Worm (Caenorhabditis elegans) whole organism, mixed stage, embryonic: ENCODE measurements around the gene sri-7.

Experiments
- M03D4.4 ChIP-seq: sonication (generic microtip); optimal IDR thresholded peaks from 2 replicates; lab custom pipeline; 2017; ENCODE audit warnings: mild to moderate bottlenecking, missing genetic modification characterization, missing compliant biosample characterization
- bed-3 ChIP-seq: fragments of 200-800 bp; sonication (Bioruptor generic); optimal IDR thresholded peaks from 3 replicates; lab custom pipeline; 2018; ENCODE audit warnings: mild to moderate bottlenecking, missing genetic modification characterization, moderate library complexity, missing compliant biosample characterization
- blmp-1 ChIP-seq: fragments of 150-350 bp; optimal IDR thresholded peaks from 2 replicates; lab custom pipeline; 2014; ENCODE audit warnings: missing biosample characterization, missing genetic modification characterization
- ceh-39 ChIP-seq: fragments of 150-350 bp; optimal IDR thresholded peaks from 2 replicates; lab custom pipeline; 2014; ENCODE audit warnings: missing biosample characterization, missing genetic modification characterization
- ceh-83 ChIP-seq: fragments of 200-800 bp; sonication (Bioruptor generic); optimal IDR thresholded peaks from 2 replicates; lab custom pipeline; 2018; ENCODE audit warnings: mild to moderate bottlenecking, missing genetic modification characterization, missing compliant biosample characterization
- ces-1 ChIP-seq: fragments of 150-350 bp; optimal IDR thresholded peaks from 2 replicates; lab custom pipeline; 2014; ENCODE audit warnings: missing biosample characterization, missing genetic modification reagents, missing genetic modification characterization
- cnd-1 ChIP-seq: fragments of 200-800 bp; sonication (Bioruptor generic); optimal IDR thresholded peaks from 2 replicates; lab custom pipeline; 2018; ENCODE audit warnings: mild to moderate bottlenecking, missing genetic modification characterization, missing compliant biosample characterization
- drap-1 ChIP-seq: fragments of 200-800 bp; sonication (Bioruptor generic); optimal IDR thresholded peaks from 3 replicates; lab custom pipeline; 2018; ENCODE audit warnings: mild to moderate bottlenecking, missing genetic modification characterization, missing compliant biosample characterization
- elt-3 ChIP-seq: fragments of 150-350 bp; optimal IDR thresholded peaks from 2 replicates; lab custom pipeline; 2014; ENCODE audit warnings: missing biosample characterization, missing genetic modification characterization
- flh-1 ChIP-seq: fragments of 200-800 bp; sonication (Bioruptor generic); optimal IDR thresholded peaks from 2 replicates; lab custom pipeline; 2018; ENCODE audit warnings: mild to moderate bottlenecking, missing genetic modification characterization, moderate library complexity, missing compliant biosample characterization
- ham-2 ChIP-seq: fragments of 200-800 bp; sonication (Bioruptor generic); optimal IDR thresholded peaks from 2 replicates; lab custom pipeline; 2018; ENCODE audit warnings: mild to moderate bottlenecking, missing genetic modification characterization, missing compliant biosample characterization
- hlh-1 ChIP-seq: fragments of 150-350 bp; optimal IDR thresholded peaks from 2 replicates; lab custom pipeline; 2014; ENCODE audit warnings: missing biosample characterization, missing genetic modification reagents, missing genetic modification characterization
- lin-13 ChIP-seq: fragments of 150-350 bp; optimal IDR thresholded peaks from 2 replicates; lab custom pipeline; 2014; ENCODE audit warnings: missing biosample characterization, missing genetic modification characterization
- lin-32 ChIP-seq: fragments of 200-800 bp; sonication (Bioruptor generic); optimal IDR thresholded peaks from 2 replicates; lab custom pipeline; 2018; ENCODE audit warnings: mild to moderate bottlenecking, missing genetic modification characterization, missing compliant biosample characterization
- lsy-2 ChIP-seq: fragments of 150-350 bp; optimal IDR thresholded peaks from 2 replicates; lab custom pipeline; 2014; ENCODE audit warnings: missing biosample characterization, missing genetic modification characterization
- mep-1 ChIP-seq: fragments of 150-350 bp; optimal IDR thresholded peaks from 2 replicates; lab custom pipeline; 2017; ENCODE audit warnings: missing biosample characterization, missing genetic modification reagents, missing genetic modification characterization, inconsistent platforms
- mls-2 ChIP-seq: sonication (generic microtip); optimal IDR thresholded peaks from 2 replicates; lab custom pipeline; 2016; ENCODE audit warnings: mild to moderate bottlenecking, missing genetic modification characterization, moderate library complexity, missing compliant biosample characterization
- nhr-12 ChIP-seq: fragments of 150-350 bp; optimal IDR thresholded peaks from 2 replicates; lab custom pipeline; 2014; ENCODE audit warnings: missing biosample characterization, missing genetic modification characterization
- nhr-2 ChIP-seq: fragments of 150-350 bp; optimal IDR thresholded peaks from 2 replicates; lab custom pipeline; 2014; ENCODE audit warnings: missing biosample characterization, missing genetic modification characterization
- nhr-237 ChIP-seq: fragments of 150-350 bp; optimal IDR thresholded peaks from 2 replicates; lab custom pipeline; 2014; ENCODE audit warnings: missing biosample characterization, missing genetic modification characterization
- nhr-28 ChIP-seq: fragments of 150-350 bp; optimal IDR thresholded peaks from 2 replicates; lab custom pipeline; 2014; ENCODE audit warnings: missing biosample characterization, missing genetic modification characterization
- pha-4 ChIP-seq: fragments of 150-350 bp; optimal IDR thresholded peaks from 2 replicates; lab custom pipeline; 2018; ENCODE audit warnings: missing biosample characterization, missing genetic modification reagents, missing genetic modification characterization
- sem-2 ChIP-seq: fragments of 200-800 bp; sonication (Bioruptor generic); optimal IDR thresholded peaks from 2 replicates; lab custom pipeline; 2018; ENCODE audit warnings: mild to moderate bottlenecking, missing genetic modification characterization, missing compliant biosample characterization
- sptf-1 ChIP-seq: sonication (generic microtip); optimal IDR thresholded peaks from 2 replicates; lab custom pipeline; 2017; ENCODE audit warnings: mild to moderate bottlenecking, missing genetic modification characterization, moderate library complexity, missing compliant biosample characterization
- tbx-8 ChIP-seq: fragments of 200-800 bp; sonication (Bioruptor generic); optimal IDR thresholded peaks from 2 replicates; lab custom pipeline; 2018; ENCODE audit warnings: mild to moderate bottlenecking, missing genetic modification characterization, moderate library complexity, missing compliant biosample characterization
- unc-39 ChIP-seq: fragments of 150-350 bp; optimal IDR thresholded peaks from 2 replicates; lab custom pipeline; 2014; ENCODE audit warnings: missing biosample characterization, missing genetic modification characterization
- unc-62 ChIP-seq: fragments of 150-350 bp; optimal IDR thresholded peaks from 2 replicates; lab custom pipeline; 2014; ENCODE audit warnings: missing biosample characterization, missing genetic modification reagents, missing genetic modification characterization
- zip-8 ChIP-seq: fragments of 150-350 bp; optimal IDR thresholded peaks from 2 replicates; lab custom pipeline; 2014; ENCODE audit warnings: missing biosample characterization, missing genetic modification characterization
- ztf-11 ChIP-seq: fragments of 150-350 bp; optimal IDR thresholded peaks from 2 replicates; lab custom pipeline; 2014; ENCODE audit warnings: missing biosample characterization, missing genetic modification characterization

The sri-7 gene

DNA sequence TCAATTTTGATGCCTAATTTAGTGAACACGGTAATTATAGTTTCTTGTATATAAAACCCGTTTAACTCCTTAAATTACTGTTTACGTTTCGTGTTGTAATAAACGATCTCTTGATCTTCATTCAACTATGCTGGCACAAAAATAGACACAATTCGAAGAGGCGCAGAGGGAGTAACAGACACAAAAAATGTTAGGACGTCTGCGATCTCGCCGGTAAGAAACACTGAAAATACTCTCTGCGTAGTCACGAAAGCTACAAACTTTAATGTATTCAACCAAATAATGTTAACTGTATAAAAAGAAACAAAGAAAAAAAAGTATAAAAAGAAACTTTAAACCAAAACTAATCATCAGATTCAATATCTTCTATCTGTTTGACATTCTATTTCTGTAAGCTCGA, 19.3 kb upstream of the sri-7 start, which contains the start of gene dhs-23:
Gene dhs-23 (plus strand): TSS at position 363 of the 400 bp plus-strand sequence.
- TF ChIP-seq nhr-12 (tag; lab: Kevin White, UChicago), result no peak
- TF ChIP-seq drap-1 (GFP tag; lab: Kevin White, UChicago), result no peak
- no peak for TF ChIP-seq sptf-1 (tag; lab: Kevin White, UChicago)
- no peak for TF ChIP-seq nhr-2 (tag; lab: Kevin White, UChicago)
- TF ChIP-seq, all 35 proteins: peak for 0

DNA sequence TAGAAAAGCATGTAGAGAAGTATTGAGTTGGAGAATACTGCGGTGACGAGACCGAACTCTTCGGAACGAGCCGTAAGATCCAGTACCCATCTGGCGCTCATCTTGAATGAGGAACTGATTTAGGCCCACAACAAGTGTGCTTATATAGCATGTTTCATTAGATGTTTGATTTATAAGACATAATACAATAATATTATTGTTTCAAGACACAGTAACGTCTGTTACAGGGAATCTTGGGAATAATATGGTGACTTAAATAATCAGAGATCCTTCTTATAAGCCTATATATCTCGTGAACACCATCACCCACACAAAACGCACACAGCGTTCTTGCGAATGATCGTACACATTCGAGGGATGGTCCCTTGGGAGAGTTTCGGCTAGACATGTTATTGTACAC, 16.4 kb upstream of the sri-7 start, which contains the start of gene str-88:
Gene str-88 (minus strand): TSS at position 101 of the 400 bp plus-strand sequence.
- TF ChIP-seq nhr-28 (tag; lab: Kevin White, UChicago) (no peak), mls-2 (tag; lab: Kevin White, UChicago) (no peak), ceh-39 (tag; lab: Kevin White, UChicago) (no peak), elt-3 (no peak), tbx-8 (no peak), pha-4 (tag; lab: Kevin White, UChicago) (no peak), unc-62 (no peak), mep-1 (no peak), hlh-1 (tag; lab: Kevin White, UChicago) (no peak), sptf-1 (tag; lab: Kevin White, UChicago) (no peak), sem-2 (GFP tag; lab: Kevin White, UChicago) (no peak), lin-13 (tag; lab: Kevin White, UChicago) (no peak), flh-1 (GFP tag; lab: Kevin White, UChicago) (no peak)
- TF ChIP-seq, all 35 proteins: peak for 0

- TF ChIP-seq drap-1 (GFP tag; lab: Kevin White, UChicago) (no peak), flh-1 (GFP tag; lab: Kevin White, UChicago) (no peak)
Measured at ce11 chrV:15384733-15385132, 15.4 kb upstream of the sri-7 start, which contains the start of gene str-102. Gene str-102 (plus strand): TSS chrV:15385033.

- TF ChIP-seq M03D4.4 (tag; lab: Kevin White, UChicago) (no peak), nhr-28 (tag; lab: Kevin White, UChicago) (no peak), zip-8 (tag; lab: Kevin White, UChicago) (peak; percentile 19)
Measured at ce11 chrV:15388820-15389384, 11.2 kb upstream of the sri-7 start, which contains the start of gene srh-170. Gene srh-170 (minus strand): TSS chrV:15388870.

- TF ChIP-seq nhr-2 (tag; lab: Kevin White, UChicago), result no peak
- no peak for TF ChIP-seq nhr-28 (tag; lab: Kevin White, UChicago)
- no peak for TF ChIP-seq ceh-83 (GFP tag; lab: Kevin White, UChicago)
- TF ChIP-seq nhr-12 (tag; lab: Kevin White, UChicago), result no peak
- no peak for TF ChIP-seq blmp-1 (tag; lab: Kevin White, UChicago)
- TF ChIP-seq unc-39 (tag; lab: Kevin White, UChicago), result no peak
- TF ChIP-seq ceh-39 (tag; lab: Kevin White, UChicago), result no peak
- TF ChIP-seq flh-1 (GFP tag; lab: Kevin White, UChicago), result no peak
- no peak for TF ChIP-seq sptf-1 (tag; lab: Kevin White, UChicago)
- no peak for TF ChIP-seq unc-62
- no peak for TF ChIP-seq lsy-2
- no peak for TF ChIP-seq bed-3 (GFP tag; lab: Kevin White, UChicago)
- no peak for TF ChIP-seq ces-1
- no peak for TF ChIP-seq ham-2 (GFP tag; lab: Kevin White, UChicago)
- no peak for TF ChIP-seq cnd-1
- no peak for TF ChIP-seq sem-2 (GFP tag; lab: Kevin White, UChicago)
- TF ChIP-seq nhr-237, result no peak
- no peak for TF ChIP-seq ztf-11 (tag; lab: Kevin White, UChicago)
- no peak for TF ChIP-seq mep-1
- TF ChIP-seq, all 35 proteins: peak for 0
Measured at ce11 chrV:15392064-15392463, 8.1 kb upstream of the sri-7 start.

- TF ChIP-seq lin-32 (GFP tag; lab: Kevin White, UChicago), result no peak
Measured at ce11 chrV:15394906-15395305, 5.2 kb upstream of the sri-7 start, which contains the start of gene T06E6.1. Gene T06E6.1 (minus strand): TSS chrV:15394961.
